Worm (Caenorhabditis elegans): ENCODE data around the gene ZK563.2.

Gene ZK563.2

DNA sequence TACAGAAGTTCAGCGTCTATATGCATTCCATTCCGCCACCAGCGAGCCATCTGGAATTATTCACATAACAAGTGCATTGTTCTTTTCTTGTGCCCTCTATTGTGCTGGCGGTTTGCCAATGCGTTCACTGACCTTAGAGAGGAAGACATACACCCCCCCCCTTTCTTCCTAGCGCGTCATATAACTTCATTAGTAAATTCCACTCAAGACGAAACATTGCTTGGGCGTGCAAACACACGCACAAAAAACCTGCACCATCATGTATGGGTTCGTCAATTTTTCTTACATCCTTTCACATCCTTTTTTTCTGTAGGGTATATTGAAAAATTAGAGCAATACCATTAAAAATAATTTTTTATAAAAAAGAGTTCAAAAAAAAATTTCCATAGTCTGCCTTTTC, 17.2 kb upstream of the ZK563.2 start, which contains the start of gene ZK816.1:
TSS of gene ZK816.1 (plus strand) at position 187 of the 400 bp plus-strand sequence.
- TF ChIP-seq Y5F2A.4 (GFP tag; optimal IDR thresholded peaks at IDR 0.05) (no peak), lsy-2 (tag; optimal IDR thresholded peaks at IDR 0.05) (no peak), lin-15B (tag; optimal IDR thresholded peaks at IDR 0.05) (no peak), dmd-9 (GFP tag; IDR thresholded peaks at IDR 0.05) (no peak), nhr-48 (tag; optimal IDR thresholded peaks at IDR 0.05) (no peak), arid-1 (GFP tag; conservative IDR thresholded peaks at IDR 0.05) (no peak), lin-39 (tag; optimal IDR thresholded peaks at IDR 0.05) (no peak)

- peak; percentile 54 for TF ChIP-seq nhr-48 (tag; optimal IDR thresholded peaks at IDR 0.05)
- no peak for TF ChIP-seq mes-2 (tag; optimal IDR thresholded peaks at IDR 0.05; ENCODE audit: poor library complexity, severe bottlenecking)
- peak; percentile 74 for TF ChIP-seq dve-1 (tag; optimal IDR thresholded peaks at IDR 0.05; ENCODE audit: insufficient read depth)
- no peak for TF ChIP-seq daf-16 (GFP tag; optimal IDR thresholded peaks at IDR 0.05)
- peak; percentile 89 for TF ChIP-seq daf-16 (tag; optimal IDR thresholded peaks at IDR 0.05)
- no peak for TF ChIP-seq pha-4 (GFP tag; IDR thresholded peaks at IDR 0.05)
- TF ChIP-seq pha-4 (tag; optimal IDR thresholded peaks at IDR 0.05) = no peak
- TF ChIP-seq ztf-7 (tag; optimal IDR thresholded peaks at IDR 0.05) = no peak
- no peak for TF ChIP-seq lin-38 (GFP tag; IDR thresholded peaks at IDR 0.05)
- TF ChIP-seq nhr-77 (tag; optimal IDR thresholded peaks at IDR 0.05) = peak; percentile 77
- peak; percentile 92 for TF ChIP-seq dmd-6 (GFP tag; IDR thresholded peaks at IDR 0.05)
- no peak for TF ChIP-seq mxl-2 (GFP tag; conservative IDR thresholded peaks at IDR 0.05)
- no peak for TF ChIP-seq lin-39 (tag; optimal IDR thresholded peaks at IDR 0.05)
- no peak for TF ChIP-seq spr-3 (GFP tag; optimal IDR thresholded peaks at IDR 0.05)
- TF ChIP-seq pqm-1 (tag; optimal IDR thresholded peaks at IDR 0.05) = peak; percentile 6
- TF ChIP-seq nhr-28 (tag; optimal IDR thresholded peaks at IDR 0.05) = peak; percentile 82
- no peak for TF ChIP-seq ZK546.5 (tag; optimal IDR thresholded peaks at IDR 0.05)
- TF ChIP-seq zip-2 (tag; optimal IDR thresholded peaks at IDR 0.05) = peak; percentile 16
Observed at ce11 chrX:3362378-3362777, 6.4 kb upstream of the ZK563.2 start, which contains the start of gene dhs-26. Gene dhs-26, minus strand, starts transcription at chrX:3362493.

DNA sequence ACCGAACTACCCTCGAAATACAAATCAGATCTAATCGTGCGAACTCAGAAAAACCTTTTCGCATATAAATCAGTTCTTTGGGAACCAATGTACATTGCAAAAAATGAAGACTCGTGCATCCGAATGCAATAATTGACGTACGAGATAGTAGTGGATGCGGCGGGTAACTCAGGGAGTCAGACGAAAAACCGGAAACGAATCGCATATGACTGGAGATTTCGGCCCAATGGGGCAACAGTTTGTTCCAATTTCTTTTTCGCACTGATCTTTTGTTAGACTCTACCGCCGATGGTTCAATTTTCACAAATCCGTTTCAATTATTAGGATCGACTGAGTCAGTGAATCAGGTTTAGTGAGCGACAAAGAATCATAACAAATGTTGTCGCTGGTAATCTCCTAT, 2.0 kb upstream of the ZK563.2 start:
- TF ChIP-seq R02D3.7 (tag; optimal IDR thresholded peaks at IDR 0.05) = no peak
- TF ChIP-seq unc-62 (GFP tag; optimal IDR thresholded peaks at IDR 0.05 in 1 of 2) = peak in 1 of 2 experiments; percentile 88
- TF ChIP-seq unc-62 (tag; optimal IDR thresholded peaks at IDR 0.05) = no peak
- TF ChIP-seq T20F7.1 (GFP tag; optimal IDR thresholded peaks at IDR 0.05) = no peak

- no peak for TF ChIP-seq nhr-111 (GFP tag; optimal IDR thresholded peaks at IDR 0.05)
- no peak for TF ChIP-seq cey-2 (tag; optimal IDR thresholded peaks at IDR 0.05; ENCODE audit: borderline replicate concordance, insufficient read depth)
- no peak for TF ChIP-seq ZK546.5 (tag; optimal IDR thresholded peaks at IDR 0.05)
- TF ChIP-seq daf-16 (GFP tag; optimal IDR thresholded peaks at IDR 0.05) = no peak
- TF ChIP-seq daf-16 (tag; optimal IDR thresholded peaks at IDR 0.05) = no peak
- no peak for TF ChIP-seq ceh-44 (GFP tag; IDR thresholded peaks at IDR 0.05)
- TF ChIP-seq unc-62 (GFP tag; optimal IDR thresholded peaks at IDR 0.05 in 1 of 2) = peak in 1 of 2 experiments; percentile 95
- no peak for TF ChIP-seq unc-62 (tag; optimal IDR thresholded peaks at IDR 0.05)
- no peak for TF ChIP-seq egl-43 (GFP tag; IDR thresholded peaks at IDR 0.05)
- TF ChIP-seq T20F7.1 (GFP tag; optimal IDR thresholded peaks at IDR 0.05) = no peak
Observed at ce11 chrX:3369442-3369841, 683 bp downstream of the ZK563.2 start.

ce11 chrX:3371264-3371663, 2.5 kb downstream of the ZK563.2 start:
- TF ChIP-seq zag-1 (tag; optimal IDR thresholded peaks at IDR 0.05) (no peak), lin-39 (tag; optimal IDR thresholded peaks at IDR 0.05) (no peak), arid-1 (GFP tag; conservative IDR thresholded peaks at IDR 0.05) (peak; percentile 94), dmd-6 (GFP tag; IDR thresholded peaks at IDR 0.05) (peak; percentile 76), php-3 (GFP tag; IDR thresholded peaks at IDR 0.05) (peak; percentile 51; the same call in 1 of the 2 replicates), ceh-20 (GFP tag; IDR thresholded peaks at IDR 0.05) (peak; percentile 81), hlh-11 (tag; optimal IDR thresholded peaks at IDR 0.05) (peak; percentile 56), aha-1 (tag) (peak; percentile 99), lin-38 (GFP tag; IDR thresholded peaks at IDR 0.05) (no peak), dmd-9 (GFP tag; IDR thresholded peaks at IDR 0.05) (no peak; the same call in 1 of the 2 replicates), pha-4 (GFP tag; IDR thresholded peaks at IDR 0.05) (peak; percentile 90), pha-4 (tag; optimal IDR thresholded peaks at IDR 0.05) (peak; percentile 34), ceh-28 (tag; optimal IDR thresholded peaks at IDR 0.05) (no peak), ceh-82 (tag; optimal IDR thresholded peaks at IDR 0.05) (no peak), hif-1 (tag; optimal IDR thresholded peaks at IDR 0.05) (peak in 1 of 2 experiments; percentile 30), F26F4.8 (GFP tag; conservative IDR thresholded peaks at IDR 0.05) (peak; percentile 81), mep-1 (tag; optimal IDR thresholded peaks at IDR 0.05) (peak; percentile 78), Y105C5A.15 (GFP tag; IDR thresholded peaks at IDR 0.05) (peak; percentile 98), attf-4 (tag; optimal IDR thresholded peaks at IDR 0.05) (no peak), lin-1 (GFP tag; IDR thresholded peaks at IDR 0.05) (no peak)

Data from whole organism, L4 larva.